Fruit fly (Drosophila melanogaster): ENCODE results near the gene CG13058.

dm6 chr3L:16333013-16333412 is 4.4 kb downstream of the CG13058 start, which contains the start of gene CG13056:
- TF ChIP-seq Eip74EF (GFP tag; optimal IDR thresholded peaks at IDR 0.05) (no peak), CG2889 (GFP tag; IDR thresholded peaks at IDR 0.05) (no peak), H2.0 (GFP tag; IDR thresholded peaks at IDR 0.05) (no peak), dm (GFP tag; optimal IDR thresholded peaks at IDR 0.05) (no peak)

Measured in whole organism, embryonic.